Worm (Caenorhabditis elegans): ENCODE results near the gene sre-35.

DNA sequence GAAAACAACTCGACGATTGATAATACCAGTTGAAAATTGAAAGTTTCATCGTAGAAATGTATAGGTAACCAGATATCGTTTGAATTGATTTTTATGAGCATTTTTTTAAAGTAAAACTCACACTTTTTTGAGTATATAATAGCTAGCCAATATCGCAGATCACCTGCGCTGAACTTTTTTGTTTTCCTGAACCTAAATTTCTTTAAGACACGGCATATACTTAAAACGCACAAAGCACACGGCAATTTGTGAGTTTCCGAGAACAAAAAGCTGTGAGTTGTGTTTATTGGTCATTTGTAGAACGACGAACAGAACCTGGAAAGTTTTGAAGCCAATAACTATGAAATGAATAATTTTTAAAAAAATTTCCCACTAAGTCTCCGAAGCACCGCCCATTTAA, 50.9 kb downstream of the sre-35 start, which contains the start of gene sre-29:
- no peak for TF ChIP-seq unc-62 (GFP tag; optimal IDR thresholded peaks at IDR 0.05)
- TF ChIP-seq ceh-82 (tag; optimal IDR thresholded peaks at IDR 0.05), result no peak
- no peak for TF ChIP-seq lin-39 (tag; optimal IDR thresholded peaks at IDR 0.05)
- TF ChIP-seq Y55F3AM.14 (GFP tag; optimal IDR thresholded peaks at IDR 0.05), result no peak
- TF ChIP-seq snpc-4 (tag; optimal IDR thresholded peaks at IDR 0.05), result no peak
- TF ChIP-seq nhr-77 (tag; optimal IDR thresholded peaks at IDR 0.05), result no peak
- no peak for TF ChIP-seq F13H6.1 (tag; optimal IDR thresholded peaks at IDR 0.05)
- TF ChIP-seq nhr-25 (tag; optimal IDR thresholded peaks at IDR 0.05), result no peak
- TF ChIP-seq elt-3 (tag; optimal IDR thresholded peaks at IDR 0.05), result no peak
- no peak for TF ChIP-seq gmeb-1 (tag; optimal IDR thresholded peaks at IDR 0.05)
- no peak for TF ChIP-seq alr-1 (tag; optimal IDR thresholded peaks at IDR 0.05)
- no peak for TF ChIP-seq ztf-11 (tag; optimal IDR thresholded peaks at IDR 0.05)
- TF ChIP-seq lin-11 (tag; optimal IDR thresholded peaks at IDR 0.05), result no peak

Data from whole organism, L2 larva.